Worm (Caenorhabditis elegans) whole organism, L4 larva: ENCODE data around the gene spr-2.
A peak's percentile ranks its signal among the peaks of the same experiment; 100 is the strongest.

Experiments used
- D1046.2 ChIP-seq: fragments of 200-800 bp; sonication (Bioruptor generic); IDR thresholded peaks from 2 replicates; pipeline ENCODE4 v1.3.6; 2022; ENCODE audit warnings: missing genetic modification characterization, missing compliant biosample characterization
- F26F4.8 ChIP-seq: fragments of 200-800 bp; sonication (Bioruptor generic); conservative IDR thresholded peaks from 2 replicates; pipeline ENCODE4 v1.3.6; 2022; ENCODE audit warnings: missing genetic modification characterization, missing compliant biosample characterization
- F37D6.2 ChIP-seq: sonication (generic microtip); optimal IDR thresholded peaks from 2 replicates; lab custom pipeline; 2016; ENCODE audit warnings: mild to moderate bottlenecking, missing genetic modification characterization, missing compliant biosample characterization
- F49E8.2 ChIP-seq: sonication (generic microtip); optimal IDR thresholded peaks from 2 replicates; lab custom pipeline; 2016; ENCODE audit warnings: missing compliant biosample characterization, mild to moderate bottlenecking, missing genetic modification characterization, borderline replicate concordance
- T20F7.1 ChIP-seq: fragments of 200-800 bp; sonication (Bioruptor generic); optimal IDR thresholded peaks from 2 replicates; lab custom pipeline; 2018; ENCODE audit warnings: mild to moderate bottlenecking, missing genetic modification characterization, missing compliant biosample characterization
- T26A8.4 ChIP-seq: fragments of 200-800 bp; sonication (Bioruptor generic); IDR thresholded peaks from 2 replicates; pipeline ENCODE4 v1.3.6; 2022; ENCODE audit warnings: missing genetic modification characterization, missing compliant biosample characterization
- Y48G9A.11 ChIP-seq: fragments of 200-800 bp; sonication (Bioruptor generic); IDR thresholded peaks from 2 replicates; pipeline ENCODE4 v1.3.6; 2022; ENCODE audit warnings: missing genetic modification reagents, missing genetic modification characterization, missing compliant biosample characterization
- aha-1 ChIP-seq: fragments of 150-350 bp; peaks from one replicate; lab custom pipeline; 2014; ENCODE audit warnings: missing biosample characterization, missing genetic modification characterization
- aly-2 ChIP-seq: sonication (generic microtip); optimal IDR thresholded peaks from 2 replicates; lab custom pipeline; 2018; ENCODE audit warnings: missing biosample characterization, missing genetic modification characterization
- attf-4 ChIP-seq: sonication (generic microtip); optimal IDR thresholded peaks from 3 replicates; lab custom pipeline; 2017; ENCODE audit warnings: missing biosample characterization, missing genetic modification characterization
- ceh-20 ChIP-seq: fragments of 200-800 bp; sonication (Bioruptor generic); IDR thresholded peaks from 2 replicates; pipeline ENCODE4 v1.3.6; 2022; ENCODE audit warnings: missing genetic modification reagents, missing genetic modification characterization, missing compliant biosample characterization
- ceh-32 ChIP-seq: sonication (generic microtip); optimal IDR thresholded peaks from 2 replicates; lab custom pipeline; 2016; ENCODE audit warnings: mild to moderate bottlenecking, missing genetic modification characterization, missing compliant biosample characterization; ENCODE audit not compliant: poor library complexity
- ceh-44 ChIP-seq: fragments of 200-800 bp; sonication (Bioruptor generic); IDR thresholded peaks from 2 replicates; pipeline ENCODE4 v1.3.6; 2022; ENCODE audit warnings: missing genetic modification reagents, missing genetic modification characterization, missing compliant biosample characterization
- daf-12 ChIP-seq: fragments of 150-350 bp; optimal IDR thresholded peaks from 2 replicates; lab custom pipeline; 2014; ENCODE audit warnings: missing biosample characterization, missing genetic modification reagents, missing genetic modification characterization
- daf-16 ChIP-seq, 3 experiments: sonication (generic microtip); optimal IDR thresholded peaks; 2 replicates each; lab custom pipeline; 2016 to 2017; ENCODE audit warnings: missing genetic modification characterization in 3 of 3, missing genetic modification reagents in 3 of 3, mild to moderate bottlenecking in 2 of 3, missing compliant biosample characterization in 2 of 3, missing biosample characterization in 1 of 3, moderate library complexity in 1 of 3
- daf-8 ChIP-seq: fragments of 200-800 bp; sonication (Bioruptor generic); IDR thresholded peaks from 2 replicates; pipeline ENCODE4 v1.3.6; 2022; ENCODE audit warnings: missing genetic modification characterization, missing compliant biosample characterization
- dpl-1 ChIP-seq: fragments of 150-350 bp; optimal IDR thresholded peaks from 2 replicates; lab custom pipeline; 2014; ENCODE audit warnings: missing biosample characterization, missing genetic modification reagents, missing genetic modification characterization
- duxl-1 ChIP-seq: sonication (generic microtip); optimal IDR thresholded peaks from 2 replicates; lab custom pipeline; 2016; ENCODE audit warnings: mild to moderate bottlenecking, missing genetic modification characterization, moderate library complexity, missing compliant biosample characterization; ENCODE audit not compliant: poor library complexity
- dve-1 ChIP-seq: sonication (generic microtip); optimal IDR thresholded peaks from 2 replicates; lab custom pipeline; 2017; ENCODE audit warnings: antibody characterized with exemption, mild to moderate bottlenecking, missing genetic modification characterization, missing compliant biosample characterization; ENCODE audit not compliant: insufficient read depth
- egl-43 ChIP-seq: fragments of 200-800 bp; sonication (Bioruptor generic); IDR thresholded peaks from 2 replicates; pipeline ENCODE4 v1.3.6; 2022; ENCODE audit warnings: missing genetic modification reagents, missing genetic modification characterization, missing compliant biosample characterization
- gei-8 ChIP-seq: fragments of 200-800 bp; sonication (Bioruptor generic); optimal IDR thresholded peaks from 2 replicates; lab custom pipeline; 2018; ENCODE audit warnings: mild to moderate bottlenecking, missing genetic modification characterization, missing compliant biosample characterization
- hif-1 ChIP-seq, 2 experiments: sonication (generic microtip); optimal IDR thresholded peaks; 2 replicates each; lab custom pipeline; 2016 to 2017; ENCODE audit warnings: missing compliant biosample characterization in 2 of 2, missing genetic modification characterization in 2 of 2, missing genetic modification reagents in 2 of 2, missing genotype in 2 of 2, mild to moderate bottlenecking in 1 of 2
- hlh-30 ChIP-seq: sonication (generic microtip); optimal IDR thresholded peaks from 2 replicates; lab custom pipeline; 2017; ENCODE audit warnings: antibody characterized with exemption, mild to moderate bottlenecking, missing genetic modification characterization, missing compliant biosample characterization; ENCODE audit not compliant: insufficient read depth
- hmg-1.1 ChIP-seq: fragments of 200-800 bp; sonication (Bioruptor generic); IDR thresholded peaks from 2 replicates; pipeline ENCODE4 v1.3.6; 2022; ENCODE audit warnings: missing genetic modification reagents, missing genetic modification characterization, missing compliant biosample characterization
- jun-1 ChIP-seq: fragments of 150-350 bp; optimal IDR thresholded peaks from 2 replicates; lab custom pipeline; 2014; ENCODE audit warnings: missing biosample characterization, missing genetic modification reagents, missing genetic modification characterization
- lin-1 ChIP-seq: fragments of 200-800 bp; sonication (Bioruptor generic); IDR thresholded peaks from 2 replicates; pipeline ENCODE4 v1.3.6; 2022; ENCODE audit warnings: missing genetic modification reagents, missing genetic modification characterization, missing compliant biosample characterization
- lin-38 ChIP-seq: fragments of 200-800 bp; sonication (Bioruptor generic); IDR thresholded peaks from 2 replicates; pipeline ENCODE4 v1.3.6; 2022; ENCODE audit warnings: missing genetic modification reagents, missing genetic modification characterization, missing compliant biosample characterization
- lsy-2 ChIP-seq, 2 experiments: fragments of 150-350 bp in 1 of 2; sonication (generic microtip) in 1 of 2; optimal IDR thresholded peaks; 2 replicates each; lab custom pipeline; 2014 to 2017; ENCODE audit warnings: missing biosample characterization in 2 of 2, missing genetic modification characterization in 2 of 2
- madf-5 ChIP-seq, 2 experiments: fragments of 200-800 bp; sonication (Bioruptor generic); IDR thresholded peaks; 2 replicates each; pipeline ENCODE4 v1.3.6; 2022; ENCODE audit warnings: missing compliant biosample characterization in 2 of 2, missing genetic modification characterization in 2 of 2
- madf-9 ChIP-seq: fragments of 200-800 bp; sonication (Bioruptor generic); conservative IDR thresholded peaks from 2 replicates; pipeline ENCODE4 v1.3.6; 2022; ENCODE audit warnings: missing genetic modification reagents, missing genetic modification characterization, missing compliant biosample characterization
- mdl-1 ChIP-seq, 2 experiments: fragments of 150-350 bp in 1 of 2; sonication (generic microtip) in 1 of 2; optimal IDR thresholded peaks; 2 replicates each; lab custom pipeline; 2014 to 2017; ENCODE audit warnings: missing biosample characterization in 2 of 2, missing genetic modification characterization in 2 of 2
- mxl-2 ChIP-seq: fragments of 200-800 bp; sonication (Bioruptor generic); conservative IDR thresholded peaks from 2 replicates; pipeline ENCODE4 v1.3.6; 2022; ENCODE audit warnings: missing genetic modification reagents, missing genetic modification characterization, missing compliant biosample characterization
- mxl-3 ChIP-seq: fragments of 200-800 bp; sonication (Bioruptor generic); optimal IDR thresholded peaks from 2 replicates; lab custom pipeline; 2018; ENCODE audit warnings: mild to moderate bottlenecking, missing genetic modification characterization, missing compliant biosample characterization
- nhr-10 ChIP-seq: fragments of 150-350 bp; optimal IDR thresholded peaks from 2 replicates; lab custom pipeline; 2014; ENCODE audit warnings: missing biosample characterization, missing genetic modification characterization
- nhr-102 ChIP-seq: sonication (generic microtip); optimal IDR thresholded peaks from 2 replicates; lab custom pipeline; 2016; ENCODE audit warnings: mild to moderate bottlenecking, missing genetic modification characterization, moderate library complexity, missing compliant biosample characterization
- nhr-11 ChIP-seq: fragments of 150-350 bp; optimal IDR thresholded peaks from 2 replicates; lab custom pipeline; 2014; ENCODE audit warnings: missing biosample characterization, missing genetic modification characterization
- nhr-111 ChIP-seq: fragments of 200-800 bp; sonication (Bioruptor generic); optimal IDR thresholded peaks from 2 replicates; lab custom pipeline; 2018; ENCODE audit warnings: mild to moderate bottlenecking, missing genetic modification characterization, missing compliant biosample characterization
- nhr-42 ChIP-seq: fragments of 200-800 bp; sonication (Bioruptor generic); IDR thresholded peaks from 2 replicates; pipeline ENCODE4 v1.3.6; 2022; ENCODE audit warnings: missing genetic modification characterization, missing compliant biosample characterization
- pqm-1 ChIP-seq: sonication (generic microtip); optimal IDR thresholded peaks from 2 replicates; lab custom pipeline; 2017; ENCODE audit warnings: missing biosample characterization, missing genetic modification characterization
- set-16 ChIP-seq: fragments of 200-800 bp; sonication (Bioruptor generic); IDR thresholded peaks from 2 replicates; pipeline ENCODE4 v1.3.6; 2022; ENCODE audit warnings: missing genetic modification reagents, missing genetic modification characterization, missing compliant biosample characterization
- skn-1 ChIP-seq: fragments of 150-350 bp; optimal IDR thresholded peaks from 2 replicates; lab custom pipeline; 2014; ENCODE audit warnings: missing biosample characterization, missing genetic modification characterization
- snpc-1.2 ChIP-seq: fragments of 200-800 bp; sonication (Bioruptor generic); IDR thresholded peaks from 2 replicates; pipeline ENCODE4 v1.3.6; 2022; ENCODE audit warnings: missing genetic modification reagents, missing genetic modification characterization, missing compliant biosample characterization
- snpc-4 ChIP-seq: fragments of 150-350 bp; optimal IDR thresholded peaks from 2 replicates; lab custom pipeline; 2014; ENCODE audit warnings: missing biosample characterization, missing genetic modification characterization
- spr-3 ChIP-seq: fragments of 200-800 bp; sonication (Bioruptor generic); optimal IDR thresholded peaks from 2 replicates; lab custom pipeline; 2018; ENCODE audit warnings: mild to moderate bottlenecking, missing genetic modification characterization, missing compliant biosample characterization
- tag-97 ChIP-seq: fragments of 200-800 bp; sonication (Bioruptor generic); IDR thresholded peaks from 2 replicates; pipeline ENCODE4 v1.3.6; 2022; ENCODE audit warnings: missing genetic modification characterization, missing compliant biosample characterization
- unc-39 ChIP-seq: sonication (generic microtip); optimal IDR thresholded peaks from 2 replicates; lab custom pipeline; 2017; ENCODE audit warnings: missing biosample characterization, missing genetic modification characterization
- zfp-3 ChIP-seq: fragments of 200-800 bp; sonication (Bioruptor generic); conservative IDR thresholded peaks from 2 replicates; pipeline ENCODE4 v1.3.6; 2022; ENCODE audit warnings: missing genetic modification reagents, missing genetic modification characterization, missing compliant biosample characterization
- zip-11 ChIP-seq: fragments of 200-800 bp; sonication (Bioruptor generic); IDR thresholded peaks from 2 replicates; pipeline ENCODE4 v1.3.6; 2022; ENCODE audit warnings: missing genetic modification characterization, missing compliant biosample characterization
- zip-2 ChIP-seq: fragments of 150-350 bp; optimal IDR thresholded peaks from 2 replicates; lab custom pipeline; 2014; ENCODE audit warnings: missing biosample characterization, missing genetic modification characterization
- ztf-11 ChIP-seq: fragments of 150-350 bp; optimal IDR thresholded peaks from 2 replicates; lab custom pipeline; 2014; ENCODE audit warnings: missing biosample characterization, missing genetic modification characterization

Gene spr-2

DNA sequence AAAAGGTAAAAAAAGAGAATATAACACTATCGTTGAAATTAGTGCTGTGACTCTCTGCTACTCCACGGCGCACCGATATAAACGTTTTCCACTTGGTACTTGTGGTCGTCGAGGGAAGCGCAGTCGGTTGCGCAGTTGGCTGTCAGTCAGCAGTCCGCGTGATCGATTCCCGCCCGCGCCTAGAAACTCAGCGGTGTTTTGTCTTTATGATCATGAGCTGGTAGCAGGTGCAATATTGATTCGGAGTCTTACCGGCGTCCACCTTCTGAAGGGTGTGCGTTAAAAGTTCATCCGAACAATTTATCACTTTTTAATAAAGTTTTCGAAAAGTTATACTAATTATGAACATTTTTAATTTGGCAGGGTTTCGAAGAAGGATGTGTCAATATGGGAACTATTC lies 35.8 kb downstream of the spr-2 start (continued):
- TF ChIP-seq ztf-11 (tag; lab: Kevin White, UChicago), result no peak
- no peak for TF ChIP-seq daf-12 (tag; lab: Kevin White, UChicago)
- TF ChIP-seq nhr-111, result peak; percentile 92
- TF ChIP-seq nhr-42, result peak; percentile 77; the same call in 1 of the 2 replicates
- no peak for TF ChIP-seq nhr-10 (tag; lab: Kevin White, UChicago)
- TF ChIP-seq egl-43, result peak; percentile 97
- peak; percentile 59 for TF ChIP-seq F37D6.2 (tag; lab: Kevin White, UChicago)
- peak; percentile 94 for TF ChIP-seq ceh-44 (GFP tag; lab: Robert Waterston, UW)
- TF ChIP-seq T26A8.4 (GFP tag; lab: Robert Waterston, UW), result peak; percentile 91
- no peak for TF ChIP-seq unc-39
- no peak for TF ChIP-seq aly-2 (tag; lab: Kevin White, UChicago)
- peak; percentile 45 to 61 for TF ChIP-seq hif-1 (tag; optimal IDR thresholded peaks at IDR 0.05; lab: Kevin White, UChicago)
- peak; percentile 85 to 93 for TF ChIP-seq daf-16 (GFP tag; optimal IDR thresholded peaks at IDR 0.05; lab: Kevin White, UChicago)
- TF ChIP-seq daf-16 (tag; optimal IDR thresholded peaks at IDR 0.05; lab: Kevin White, UChicago), result peak; percentile 75
- TF ChIP-seq skn-1, result no peak
- TF ChIP-seq aha-1 (tag; lab: Kevin White, UChicago), result peak; percentile 93
- peak; percentile 90 for TF ChIP-seq dve-1 (tag; lab: Kevin White, UChicago)
- TF ChIP-seq snpc-1.2 (GFP tag; lab: Robert Waterston, UW), result peak; percentile 88
- peak; percentile 93 for TF ChIP-seq T20F7.1
- no peak for TF ChIP-seq tag-97
- TF ChIP-seq set-16, result peak; percentile 80; the same call in 1 of the 2 replicates
- peak; percentile 41 for TF ChIP-seq jun-1 (tag; lab: Kevin White, UChicago)
- TF ChIP-seq zip-2 (tag; lab: Kevin White, UChicago), result peak; percentile 37
- peak; percentile 89; the same call in 1 of the 2 replicates for TF ChIP-seq daf-8
- TF ChIP-seq D1046.2 (GFP tag; lab: Robert Waterston, UW), result no peak
- TF ChIP-seq zip-11 (GFP tag; lab: Robert Waterston, UW), result 0 out of 2 replicates have a peak, but pooled peaks have one; percentile 50
- peak; percentile 83 for TF ChIP-seq spr-3 (GFP tag; lab: Kevin White, UChicago)
- TF ChIP-seq hlh-30 (tag; lab: Kevin White, UChicago), result peak; percentile 97
- no peak for TF ChIP-seq attf-4 (tag; lab: Kevin White, UChicago)
- peak; percentile 88 for TF ChIP-seq mxl-3 (GFP tag; lab: Kevin White, UChicago)
- peak; percentile 89 for TF ChIP-seq zfp-3 (GFP tag; lab: Robert Waterston, UW)
- TF ChIP-seq ceh-32 (tag; lab: Kevin White, UChicago), result no peak
- TF ChIP-seq duxl-1 (tag; lab: Kevin White, UChicago), result peak; percentile 82
- peak in 1 of 2 experiments; percentile 6 for TF ChIP-seq mdl-1 (tag; optimal IDR thresholded peaks at IDR 0.05; lab: Kevin White, UChicago)
- peak; percentile 70 for TF ChIP-seq F49E8.2 (tag; lab: Kevin White, UChicago)
- TF ChIP-seq mxl-2, result peak; percentile 72
- TF ChIP-seq madf-9 (GFP tag; lab: Robert Waterston, UW), result peak; percentile 92
- TF ChIP-seq F26F4.8 (GFP tag; lab: Robert Waterston, UW), result peak; percentile 96
- peak; percentile 84 for TF ChIP-seq hmg-1.1 (GFP tag; lab: Robert Waterston, UW)
- peak; percentile 87 for TF ChIP-seq nhr-102 (tag; lab: Kevin White, UChicago)
- TF ChIP-seq Y48G9A.11, result peak; percentile 84
- TF ChIP-seq nhr-11, result peak; percentile 16
- peak; percentile 76 to 82 for TF ChIP-seq madf-5 (GFP tag; IDR thresholded peaks at IDR 0.05; lab: Robert Waterston, UW)
- peak; percentile 84 for TF ChIP-seq ceh-20 (GFP tag; lab: Robert Waterston, UW)
- TF ChIP-seq snpc-4 (tag; lab: Kevin White, UChicago), result no peak
- peak; percentile 88 for TF ChIP-seq gei-8 (GFP tag; lab: Kevin White, UChicago)
- TF ChIP-seq dpl-1 (GFP tag; lab: Kevin White, UChicago), result peak; percentile 40
- TF ChIP-seq lin-38, result peak; percentile 85
- peak; percentile 85 for TF ChIP-seq lin-1 (GFP tag; lab: Robert Waterston, UW)
- no peak for TF ChIP-seq lsy-2 (tag; optimal IDR thresholded peaks at IDR 0.05; lab: Kevin White, UChicago)
- TF ChIP-seq pqm-1 (tag; lab: Kevin White, UChicago), result peak; percentile 25
